Fruit fly (Drosophila melanogaster) whole organism, embryonic: ENCODE results near the gene lectin-29Ca.

ENCODE experiments used
- Atf6 ChIP-seq: fragments of 200-800 bp; sonication (Bioruptor generic); IDR thresholded peaks from 2 replicates; pipeline ENCODE4 v1.3.6; 2022; ENCODE audit warnings: missing biosample characterization, missing genetic modification characterization
- B-H2 ChIP-seq: fragments of 200-800 bp; sonication (Bioruptor generic); optimal IDR thresholded peaks from 2 replicates; lab custom pipeline; 2018; ENCODE audit warnings: missing biosample characterization, mild to moderate bottlenecking, missing genetic modification characterization
- Blimp-1 ChIP-seq: fragments of 200-800 bp; sonication (Bioruptor generic); optimal IDR thresholded peaks from 3 replicates; lab custom pipeline; 2018; ENCODE audit warnings: missing biosample characterization, missing genetic modification characterization, mild to moderate bottlenecking, moderate library complexity, missing genetic modification reagents
- CG14710 ChIP-seq: fragments of 200-800 bp; sonication (Bioruptor generic); optimal IDR thresholded peaks from 3 replicates; lab custom pipeline; 2019; ENCODE audit warnings: missing biosample characterization, mild to moderate bottlenecking, missing genetic modification characterization, moderate library complexity
- CG14860 ChIP-seq: fragments of 200-800 bp; sonication (Bioruptor generic); IDR thresholded peaks from 3 replicates; pipeline ENCODE4 v1.3.6; 2022; ENCODE audit warnings: missing biosample characterization, missing genetic modification characterization; ENCODE audit not compliant: partially characterized antibody
- CG16813 ChIP-seq: fragments of 200-800 bp; sonication (Bioruptor generic); IDR thresholded peaks from 3 replicates; pipeline ENCODE4 v1.3.6; 2022; ENCODE audit warnings: missing biosample characterization, missing genetic modification characterization; ENCODE audit not compliant: partially characterized antibody
- CG17328 ChIP-seq: fragments of 200-800 bp; sonication (Bioruptor generic); IDR thresholded peaks from 2 replicates; pipeline ENCODE4 v1.3.6; 2022; ENCODE audit warnings: missing biosample characterization, missing genetic modification characterization
- CG17568 ChIP-seq: fragments of 200-800 bp; sonication (Bioruptor generic); optimal IDR thresholded peaks from 2 replicates; lab custom pipeline; 2018; ENCODE audit warnings: missing biosample characterization, mild to moderate bottlenecking, missing genetic modification characterization, moderate library complexity
- CG3065 ChIP-seq: fragments of 200-800 bp; sonication (Bioruptor generic); optimal IDR thresholded peaks from 2 replicates; lab custom pipeline; 2016; ENCODE audit warnings: missing biosample characterization, missing genetic modification characterization
- CG31224 ChIP-seq: fragments of 200-800 bp; sonication (Bioruptor generic); IDR thresholded peaks from 2 replicates; pipeline ENCODE4 v1.3.6; 2022; ENCODE audit warnings: missing biosample characterization, missing genetic modification characterization
- CG31441 ChIP-seq: fragments of 200-800 bp; sonication (Bioruptor generic); IDR thresholded peaks from 2 replicates; pipeline ENCODE4 v1.3.6; 2022; ENCODE audit warnings: missing biosample characterization, missing genetic modification characterization
- CG3407 ChIP-seq: fragments of 200-800 bp; sonication (Bioruptor generic); optimal IDR thresholded peaks from 2 replicates; lab custom pipeline; 2018; ENCODE audit warnings: missing biosample characterization, mild to moderate bottlenecking, missing genetic modification characterization
- CG4328 ChIP-seq: fragments of 200-800 bp; sonication (Bioruptor generic); optimal IDR thresholded peaks from 3 replicates; lab custom pipeline; 2017; ENCODE audit warnings: missing biosample characterization, missing genetic modification reagents, missing genetic modification characterization
- CG6272 ChIP-seq: fragments of 200-800 bp; sonication (Bioruptor generic); IDR thresholded peaks from 2 replicates; pipeline ENCODE4 v1.3.6; 2022; ENCODE audit warnings: missing biosample characterization, missing genetic modification characterization
- CG6791 ChIP-seq: fragments of 200-800 bp; sonication (Bioruptor generic); IDR thresholded peaks from 3 replicates; pipeline ENCODE4 v1.3.6; 2022; ENCODE audit warnings: missing biosample characterization, missing genetic modification characterization; ENCODE audit not compliant: partially characterized antibody
- CG7556 ChIP-seq: fragments of 200-800 bp; sonication (Bioruptor generic); optimal IDR thresholded peaks from 2 replicates; lab custom pipeline; 2017; ENCODE audit warnings: missing biosample characterization, mild to moderate bottlenecking, missing genetic modification characterization
- CG7786 ChIP-seq: fragments of 200-800 bp; sonication (Bioruptor generic); optimal IDR thresholded peaks from 2 replicates; lab custom pipeline; 2016; ENCODE audit warnings: missing biosample characterization, missing genetic modification characterization
- CTCF ChIP-seq: fragments of 200-800 bp; sonication (Bioruptor generic); optimal IDR thresholded peaks from 2 replicates; lab custom pipeline; 2017; ENCODE audit warnings: missing biosample characterization, mild to moderate bottlenecking, missing genetic modification characterization, moderate library complexity
- D ChIP-seq, 2 experiments: fragments of 200-800 bp in 1 of 2; fragments of >200 bp in 1 of 2; sonication (Bioruptor generic) in 1 of 2; optimal IDR thresholded peaks; 2 replicates in 1 of 2; 3 replicates in 1 of 2; lab custom pipeline; 2017; ENCODE audit warnings: mild to moderate bottlenecking in 1 of 2, missing biosample characterization in 1 of 2, missing genetic modification characterization in 1 of 2, missing genetic modification reagents in 1 of 2
- Dp ChIP-seq: fragments of 200-800 bp; sonication (Bioruptor generic); optimal IDR thresholded peaks from 2 replicates; lab custom pipeline; 2018; ENCODE audit warnings: missing biosample characterization, mild to moderate bottlenecking, missing genetic modification characterization, moderate library complexity
- Fer1 ChIP-seq: fragments of 200-800 bp; sonication (Bioruptor generic); optimal IDR thresholded peaks from 2 replicates; lab custom pipeline; 2017; ENCODE audit warnings: missing biosample characterization, mild to moderate bottlenecking, missing genetic modification characterization
- HHEX ChIP-seq: fragments of 200-800 bp; sonication (Bioruptor generic); optimal IDR thresholded peaks from 3 replicates; lab custom pipeline; 2017; ENCODE audit warnings: missing biosample characterization, mild to moderate bottlenecking, missing genetic modification characterization, missing genetic modification reagents
- Hr3 ChIP-seq: fragments of 200-800 bp; sonication (Bioruptor generic); optimal IDR thresholded peaks from 3 replicates; lab custom pipeline; 2016; ENCODE audit warnings: missing biosample characterization, missing genetic modification characterization
- MESR4 ChIP-seq: fragments of 200-800 bp; sonication (Bioruptor generic); optimal IDR thresholded peaks from 2 replicates; lab custom pipeline; 2018; ENCODE audit warnings: missing biosample characterization, mild to moderate bottlenecking, missing genetic modification characterization, moderate library complexity
- Max ChIP-seq: fragments of 200-800 bp; sonication (Bioruptor generic); optimal IDR thresholded peaks from 2 replicates; lab custom pipeline; 2016; ENCODE audit warnings: missing biosample characterization, mild to moderate bottlenecking, missing genetic modification characterization
- Scr ChIP-seq: fragments of 200-800 bp; sonication (Bioruptor generic); IDR thresholded peaks from 2 replicates; pipeline ENCODE4 v1.3.6; 2022; ENCODE audit warnings: missing biosample characterization, missing genetic modification characterization; ENCODE audit not compliant: partially characterized antibody
- Sin3A ChIP-seq: fragments of >200 bp; optimal IDR thresholded peaks from 2 replicates; lab custom pipeline; 2018
- Sox102F ChIP-seq: fragments of 200-800 bp; sonication (Bioruptor generic); optimal IDR thresholded peaks from 2 replicates; lab custom pipeline; 2018; ENCODE audit warnings: missing biosample characterization, mild to moderate bottlenecking, missing genetic modification characterization, moderate library complexity
- Stat92E ChIP-seq, 3 experiments: fragments of >200 bp in 2 of 3; fragments of 200-800 bp in 1 of 3; sonication (Bioruptor generic) in 1 of 3; optimal IDR thresholded peaks; 2 replicates each; lab custom pipeline; 2017 to 2019; ENCODE audit warnings: missing biosample characterization in 3 of 3, missing genetic modification characterization in 3 of 3, mild to moderate bottlenecking in 1 of 3, moderate library complexity in 1 of 3
- Xrp1 ChIP-seq: fragments of 200-800 bp; sonication (Bioruptor generic); IDR thresholded peaks from 2 replicates; pipeline ENCODE4 v1.3.6; 2022; ENCODE audit warnings: missing biosample characterization, missing genetic modification characterization
- caup ChIP-seq: fragments of 200-800 bp; sonication (Bioruptor generic); optimal IDR thresholded peaks from 3 replicates; lab custom pipeline; 2017; ENCODE audit warnings: missing biosample characterization, mild to moderate bottlenecking, missing genetic modification characterization, moderate library complexity; ENCODE audit not compliant: severe bottlenecking
- ci ChIP-seq: fragments of 200-800 bp; sonication (Bioruptor generic); IDR thresholded peaks from 3 replicates; pipeline ENCODE4 v1.3.6; 2022; ENCODE audit warnings: missing biosample characterization, missing genetic modification characterization
- corto ChIP-seq: fragments of 200-800 bp; sonication (Bioruptor generic); optimal IDR thresholded peaks from 2 replicates; lab custom pipeline; 2016; ENCODE audit warnings: missing biosample characterization, mild to moderate bottlenecking, missing genetic modification characterization, moderate library complexity
- crc ChIP-seq: fragments of 200-800 bp; sonication (Bioruptor generic); optimal IDR thresholded peaks from 2 replicates; lab custom pipeline; 2016; ENCODE audit warnings: missing biosample characterization, missing genetic modification characterization
- dmrt99B ChIP-seq: fragments of 200-800 bp; sonication (Bioruptor generic); optimal IDR thresholded peaks from 2 replicates; lab custom pipeline; 2018; ENCODE audit warnings: missing biosample characterization, mild to moderate bottlenecking, missing genetic modification characterization, moderate library complexity
- ems ChIP-seq: fragments of 200-800 bp; sonication (Bioruptor generic); optimal IDR thresholded peaks from 3 replicates; lab custom pipeline; 2016; ENCODE audit warnings: missing biosample characterization, missing genetic modification characterization
- exex ChIP-seq: fragments of 200-800 bp; sonication (Bioruptor generic); optimal IDR thresholded peaks from 4 replicates; lab custom pipeline; 2018; ENCODE audit warnings: missing biosample characterization, mild to moderate bottlenecking, missing genetic modification characterization, moderate library complexity
- hbn ChIP-seq: fragments of 200-800 bp; sonication (Bioruptor generic); IDR thresholded peaks from 2 replicates; pipeline ENCODE4 v1.3.6; 2022; ENCODE audit warnings: missing biosample characterization, missing genetic modification characterization; ENCODE audit not compliant: partially characterized antibody
- lilli ChIP-seq: fragments of 200-800 bp; sonication (Bioruptor generic); optimal IDR thresholded peaks from 3 replicates; lab custom pipeline; 2016; ENCODE audit warnings: missing biosample characterization, missing genetic modification characterization
- nau ChIP-seq: fragments of 200-800 bp; sonication (Bioruptor generic); optimal IDR thresholded peaks from 3 replicates; lab custom pipeline; 2017; ENCODE audit warnings: missing biosample characterization, mild to moderate bottlenecking, missing genetic modification characterization, missing genetic modification reagents
- nom ChIP-seq: fragments of 200-800 bp; sonication (Bioruptor generic); optimal IDR thresholded peaks from 2 replicates; lab custom pipeline; 2017; ENCODE audit warnings: missing biosample characterization, missing genetic modification characterization, mild to moderate bottlenecking, moderate library complexity, missing genetic modification reagents
- phol ChIP-seq: fragments of 200-800 bp; sonication (Bioruptor generic); optimal IDR thresholded peaks from 3 replicates; lab custom pipeline; 2018; ENCODE audit warnings: missing biosample characterization, mild to moderate bottlenecking, missing genetic modification characterization, moderate library complexity
- shn ChIP-seq: fragments of 200-800 bp; sonication (Bioruptor generic); optimal IDR thresholded peaks from 3 replicates; lab custom pipeline; 2016; ENCODE audit warnings: missing biosample characterization, missing genetic modification characterization
- slbo ChIP-seq: fragments of 200-800 bp; sonication (Bioruptor generic); IDR thresholded peaks from 2 replicates; pipeline ENCODE4 v1.3.6; 2022; ENCODE audit warnings: missing biosample characterization, missing genetic modification characterization
- sna ChIP-seq: fragments of 200-800 bp; sonication (Bioruptor generic); IDR thresholded peaks from 2 replicates; pipeline ENCODE4 v1.3.6; 2022; ENCODE audit warnings: missing biosample characterization, missing genetic modification characterization; ENCODE audit not compliant: partially characterized antibody
- tx ChIP-seq: fragments of 200-800 bp; sonication (Bioruptor generic); optimal IDR thresholded peaks from 2 replicates; lab custom pipeline; 2016; ENCODE audit warnings: missing biosample characterization, missing genetic modification characterization
- vvl ChIP-seq: fragments of 200-800 bp; sonication (Bioruptor generic); IDR thresholded peaks from 2 replicates; pipeline ENCODE4 v1.3.6; 2022; ENCODE audit warnings: missing biosample characterization, missing genetic modification characterization
- wek ChIP-seq: fragments of 200-800 bp; sonication (Bioruptor generic); optimal IDR thresholded peaks from 3 replicates; lab custom pipeline; 2018; ENCODE audit warnings: missing biosample characterization, mild to moderate bottlenecking, missing genetic modification characterization, moderate library complexity

Gene lectin-29Ca

DNA sequence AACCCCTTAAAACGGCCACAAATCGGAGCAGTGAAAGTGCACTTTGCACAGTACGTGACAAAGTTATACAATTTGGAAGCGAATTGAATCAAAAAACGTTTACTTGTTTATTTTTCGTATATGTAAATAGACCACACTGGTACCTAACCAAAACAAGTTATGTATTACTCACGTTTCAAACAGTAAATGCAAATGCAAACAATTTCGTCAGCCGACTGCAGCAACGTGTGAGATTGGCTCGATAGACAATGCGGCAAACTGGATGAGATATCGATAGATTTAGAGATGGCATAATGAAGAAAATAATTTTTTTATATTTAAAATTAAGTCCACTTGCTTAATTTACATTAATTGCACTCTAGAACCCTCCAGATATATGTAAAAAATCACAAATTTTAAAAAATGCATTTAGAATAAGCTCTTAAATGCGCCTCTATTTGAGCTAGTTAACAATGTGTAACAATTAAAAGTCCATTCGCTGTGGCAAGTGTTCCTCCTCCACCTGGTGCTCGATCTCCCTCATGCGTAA is 12.5 kb downstream of the lectin-29Ca start, which contains the start of gene AlaRS (continued):
- TF ChIP-seq CG17328 (GFP tag; lab: Robert Waterston, UW), result peak; percentile 23; the same call in 1 of the 2 replicates
- no peak for TF ChIP-seq Stat92E (GFP tag; optimal IDR thresholded peaks at IDR 0.05; lab: Kevin White, UChicago)
- TF ChIP-seq CG17568, result peak; percentile 29
- peak; percentile 24 for TF ChIP-seq CG3407
- TF ChIP-seq exex (tag; lab: Kevin White, UChicago), result peak; percentile 5
- TF ChIP-seq dmrt99B (tag; lab: Kevin White, UChicago), result peak; percentile 27
- TF ChIP-seq ems (GFP tag; lab: Kevin White, UChicago), result peak; percentile 18
- peak; percentile 50 for TF ChIP-seq corto
- no peak for TF ChIP-seq Atf6 (GFP tag; lab: Robert Waterston, UW)
- TF ChIP-seq CG14710 (tag; lab: Kevin White, UChicago), result peak; percentile 65
- TF ChIP-seq lilli, result peak; percentile 62
- TF ChIP-seq CG31224 (GFP tag; lab: Robert Waterston, UW), result no peak
- TF ChIP-seq MESR4 (GFP tag; lab: Kevin White, UChicago), result peak; percentile 77
- no peak for TF ChIP-seq wek (GFP tag; lab: Kevin White, UChicago)
- TF ChIP-seq CG14860 (GFP tag; lab: Robert Waterston, UW), result peak; percentile 41; the same call in 1 of the 3 replicates
- no peak for TF ChIP-seq shn
- peak; percentile 15 for TF ChIP-seq HHEX (GFP tag; lab: Kevin White, UChicago)
- peak; percentile 39 for TF ChIP-seq B-H2 (GFP tag; lab: Kevin White, UChicago)
- TF ChIP-seq nom (GFP tag; lab: Kevin White, UChicago), result peak; percentile 34
- TF ChIP-seq sna (GFP tag; lab: Robert Waterston, UW), result peak; percentile 75
- TF ChIP-seq D (optimal IDR thresholded peaks at IDR 0.05; lab: Kevin White, UChicago), result no peak
- TF ChIP-seq D (GFP tag; optimal IDR thresholded peaks at IDR 0.05; lab: Kevin White, UChicago), result peak; percentile 19
- peak; percentile 31 for TF ChIP-seq Sox102F (GFP tag; lab: Kevin White, UChicago)
- TF ChIP-seq Hr3 (GFP tag; lab: Kevin White, UChicago), result peak; percentile 24
- no peak for TF ChIP-seq caup
- peak; percentile 37; the same call in 1 of the 2 replicates for TF ChIP-seq slbo (GFP tag; lab: Robert Waterston, UW)
- peak; percentile 60; the same call in 1 of the 2 replicates for TF ChIP-seq Xrp1 (GFP tag; lab: Robert Waterston, UW)
- TF ChIP-seq CG4328 (GFP tag; lab: Kevin White, UChicago), result peak; percentile 27
- TF ChIP-seq Dp (GFP tag; lab: Kevin White, UChicago), result peak; percentile 24
- peak; percentile 57 for TF ChIP-seq Fer1 (GFP tag; lab: Kevin White, UChicago)
- no peak for TF ChIP-seq nau (GFP tag; lab: Kevin White, UChicago)
- TF ChIP-seq Max (GFP tag; lab: Kevin White, UChicago), result peak; percentile 36
- TF ChIP-seq Sin3A (lab: Kevin White, UChicago), result peak; percentile 3
- TF ChIP-seq CTCF (GFP tag; lab: Kevin White, UChicago), result no peak
- peak; percentile 40; the same call in 1 of the 3 replicates for TF ChIP-seq ci (GFP tag; lab: Robert Waterston, UW)
- TF ChIP-seq CG7556, result peak; percentile 56
- no peak for TF ChIP-seq CG7786 (GFP tag; lab: Kevin White, UChicago)
- no peak for TF ChIP-seq CG3065
- peak; percentile 57 for TF ChIP-seq hbn
- peak; percentile 75 for TF ChIP-seq Scr (GFP tag; lab: Robert Waterston, UW)
- TF ChIP-seq Blimp-1 (GFP tag; lab: Kevin White, UChicago), result peak; percentile 54
- TF ChIP-seq CG6272, result no peak
- TF ChIP-seq tx, result no peak
- peak; percentile 42 for TF ChIP-seq phol
- peak; percentile 49; the same call in 1 of the 2 replicates for TF ChIP-seq CG31441
- no peak for TF ChIP-seq crc (GFP tag; lab: Kevin White, UChicago)
- peak; percentile 42; the same call in 1 of the 3 replicates for TF ChIP-seq CG16813 (GFP tag; lab: Robert Waterston, UW)
- TF ChIP-seq CG6791 (GFP tag; lab: Robert Waterston, UW), result peak; percentile 59; the same call in 2 of the 3 replicates
- peak; percentile 44; the same call in 1 of the 2 replicates for TF ChIP-seq vvl
